Worm (Caenorhabditis elegans) whole organism, L4 larva: ENCODE measurements around the gene Y7A5A.1.
A peak's percentile ranks its signal among the peaks of the same experiment; 100 is the strongest.

ENCODE experiments used
- D1046.2 ChIP-seq: fragments of 200-800 bp; sonication (Bioruptor generic); IDR thresholded peaks from 2 replicates; pipeline ENCODE4 v1.3.6; 2022; ENCODE audit warnings: missing genetic modification characterization, missing compliant biosample characterization
- F26F4.8 ChIP-seq: fragments of 200-800 bp; sonication (Bioruptor generic); conservative IDR thresholded peaks from 2 replicates; pipeline ENCODE4 v1.3.6; 2022; ENCODE audit warnings: missing genetic modification characterization, missing compliant biosample characterization
- F37D6.2 ChIP-seq: sonication (generic microtip); optimal IDR thresholded peaks from 2 replicates; lab custom pipeline; 2016; ENCODE audit warnings: mild to moderate bottlenecking, missing genetic modification characterization, missing compliant biosample characterization
- F49E8.2 ChIP-seq: sonication (generic microtip); optimal IDR thresholded peaks from 2 replicates; lab custom pipeline; 2016; ENCODE audit warnings: missing compliant biosample characterization, mild to moderate bottlenecking, missing genetic modification characterization, borderline replicate concordance
- T26A8.4 ChIP-seq: fragments of 200-800 bp; sonication (Bioruptor generic); IDR thresholded peaks from 2 replicates; pipeline ENCODE4 v1.3.6; 2022; ENCODE audit warnings: missing genetic modification characterization, missing compliant biosample characterization
- Y105C5A.15 ChIP-seq: fragments of 200-800 bp; sonication (Bioruptor generic); IDR thresholded peaks from 2 replicates; pipeline ENCODE4 v1.3.6; 2022; ENCODE audit warnings: missing genetic modification characterization, missing compliant biosample characterization
- Y75B8A.6 ChIP-seq: fragments of 200-800 bp; sonication (Bioruptor generic); IDR thresholded peaks from 2 replicates; pipeline ENCODE4 v1.3.6; 2022; ENCODE audit warnings: missing genetic modification reagents, missing genetic modification characterization, missing compliant biosample characterization
- aha-1 ChIP-seq: fragments of 150-350 bp; peaks from one replicate; lab custom pipeline; 2014; ENCODE audit warnings: missing biosample characterization, missing genetic modification characterization
- arid-1 ChIP-seq: fragments of 200-800 bp; sonication (Bioruptor generic); conservative IDR thresholded peaks from 2 replicates; pipeline ENCODE4 v1.3.6; 2022; ENCODE audit warnings: missing genetic modification reagents, missing genetic modification characterization, missing compliant biosample characterization
- attf-4 ChIP-seq: sonication (generic microtip); optimal IDR thresholded peaks from 3 replicates; lab custom pipeline; 2017; ENCODE audit warnings: missing biosample characterization, missing genetic modification characterization
- ceh-62 ChIP-seq: sonication (generic microtip); optimal IDR thresholded peaks from 2 replicates; lab custom pipeline; 2017; ENCODE audit warnings: missing biosample characterization, missing genetic modification characterization
- ces-1 ChIP-seq: fragments of 150-350 bp; sonication (generic microtip); optimal IDR thresholded peaks from 4 replicates; lab custom pipeline; 2014; ENCODE audit warnings: missing biosample characterization, missing genetic modification reagents, missing genetic modification characterization
- daf-16 ChIP-seq, 3 experiments: sonication (generic microtip); optimal IDR thresholded peaks; 2 replicates each; lab custom pipeline; 2016 to 2017; ENCODE audit warnings: missing genetic modification characterization in 3 of 3, missing genetic modification reagents in 3 of 3, mild to moderate bottlenecking in 2 of 3, missing compliant biosample characterization in 2 of 3, missing biosample characterization in 1 of 3, moderate library complexity in 1 of 3
- dmd-6 ChIP-seq: fragments of 200-800 bp; sonication (Bioruptor generic); IDR thresholded peaks from 2 replicates; pipeline ENCODE4 v1.3.6; 2022; ENCODE audit warnings: missing genetic modification reagents, missing genetic modification characterization, missing compliant biosample characterization
- dpl-1 ChIP-seq: fragments of 150-350 bp; optimal IDR thresholded peaks from 2 replicates; lab custom pipeline; 2014; ENCODE audit warnings: missing biosample characterization, missing genetic modification reagents, missing genetic modification characterization
- duxl-1 ChIP-seq: sonication (generic microtip); optimal IDR thresholded peaks from 2 replicates; lab custom pipeline; 2016; ENCODE audit warnings: mild to moderate bottlenecking, missing genetic modification characterization, moderate library complexity, missing compliant biosample characterization; ENCODE audit not compliant: poor library complexity
- gei-8 ChIP-seq: fragments of 200-800 bp; sonication (Bioruptor generic); optimal IDR thresholded peaks from 2 replicates; lab custom pipeline; 2018; ENCODE audit warnings: mild to moderate bottlenecking, missing genetic modification characterization, missing compliant biosample characterization
- hlh-11 ChIP-seq: fragments of 200-800 bp; sonication (Bioruptor generic); optimal IDR thresholded peaks from 2 replicates; lab custom pipeline; 2018; ENCODE audit warnings: mild to moderate bottlenecking, missing genetic modification characterization, missing compliant biosample characterization
- jun-1 ChIP-seq: fragments of 150-350 bp; optimal IDR thresholded peaks from 2 replicates; lab custom pipeline; 2014; ENCODE audit warnings: missing biosample characterization, missing genetic modification reagents, missing genetic modification characterization
- lim-7 ChIP-seq: fragments of 200-800 bp; sonication (Bioruptor generic); IDR thresholded peaks from 2 replicates; pipeline ENCODE4 v1.3.6; 2022; ENCODE audit warnings: missing genetic modification characterization, missing compliant biosample characterization
- lin-1 ChIP-seq: fragments of 200-800 bp; sonication (Bioruptor generic); IDR thresholded peaks from 2 replicates; pipeline ENCODE4 v1.3.6; 2022; ENCODE audit warnings: missing genetic modification reagents, missing genetic modification characterization, missing compliant biosample characterization
- lin-13 ChIP-seq: fragments of 150-350 bp; optimal IDR thresholded peaks from 2 replicates; lab custom pipeline; 2014; ENCODE audit warnings: missing biosample characterization, missing genetic modification reagents, missing genetic modification characterization
- lin-15B ChIP-seq: fragments of 150-350 bp; sonication (generic microtip); optimal IDR thresholded peaks from 3 replicates; lab custom pipeline; 2014; ENCODE audit warnings: missing biosample characterization, missing genetic modification characterization
- mep-1 ChIP-seq: fragments of 150-350 bp; sonication (generic microtip); optimal IDR thresholded peaks from 3 replicates; lab custom pipeline; 2014; ENCODE audit warnings: missing biosample characterization, missing genetic modification characterization
- mes-2 ChIP-seq: sonication (generic microtip); optimal IDR thresholded peaks from 2 replicates; lab custom pipeline; 2016; ENCODE audit warnings: missing genotype, mild to moderate bottlenecking, missing genetic modification characterization, missing compliant biosample characterization; ENCODE audit not compliant: poor library complexity, severe bottlenecking
- mxl-2 ChIP-seq: fragments of 200-800 bp; sonication (Bioruptor generic); conservative IDR thresholded peaks from 2 replicates; pipeline ENCODE4 v1.3.6; 2022; ENCODE audit warnings: missing genetic modification reagents, missing genetic modification characterization, missing compliant biosample characterization
- nhr-11 ChIP-seq: fragments of 150-350 bp; optimal IDR thresholded peaks from 2 replicates; lab custom pipeline; 2014; ENCODE audit warnings: missing biosample characterization, missing genetic modification characterization
- nhr-41 ChIP-seq: fragments of 200-800 bp; sonication (Bioruptor generic); IDR thresholded peaks from 2 replicates; pipeline ENCODE4 v1.3.6; 2022; ENCODE audit warnings: missing genetic modification reagents, missing genetic modification characterization, missing compliant biosample characterization
- nhr-77 ChIP-seq: fragments of 150-350 bp; optimal IDR thresholded peaks from 2 replicates; lab custom pipeline; 2014; ENCODE audit warnings: missing biosample characterization, missing genetic modification characterization
- pqm-1 ChIP-seq: sonication (generic microtip); optimal IDR thresholded peaks from 2 replicates; lab custom pipeline; 2017; ENCODE audit warnings: missing biosample characterization, missing genetic modification characterization
- rbr-2 ChIP-seq: sonication (generic microtip); optimal IDR thresholded peaks from 2 replicates; lab custom pipeline; 2016; ENCODE audit warnings: missing genotype, missing genetic modification characterization, missing compliant biosample characterization
- set-16 ChIP-seq: fragments of 200-800 bp; sonication (Bioruptor generic); IDR thresholded peaks from 2 replicates; pipeline ENCODE4 v1.3.6; 2022; ENCODE audit warnings: missing genetic modification reagents, missing genetic modification characterization, missing compliant biosample characterization
- tra-1 ChIP-seq: fragments of 200-800 bp; sonication (Bioruptor generic); IDR thresholded peaks from 2 replicates; pipeline ENCODE4 v1.3.6; 2022; ENCODE audit warnings: missing genetic modification reagents, missing genetic modification characterization, missing compliant biosample characterization
- unc-62 ChIP-seq, 3 experiments: fragments of 150-350 bp in 1 of 3; sonication (generic microtip); optimal IDR thresholded peaks in 2 of 3; peaks in 1 of 3; 1 replicate in 1 of 3; 2 replicates in 2 of 3; lab custom pipeline; 2014 to 2017; ENCODE audit warnings: missing biosample characterization in 3 of 3, missing genetic modification characterization in 3 of 3, missing genetic modification reagents in 3 of 3, missing genotype in 1 of 3
- zfp-3 ChIP-seq: fragments of 200-800 bp; sonication (Bioruptor generic); conservative IDR thresholded peaks from 2 replicates; pipeline ENCODE4 v1.3.6; 2022; ENCODE audit warnings: missing genetic modification reagents, missing genetic modification characterization, missing compliant biosample characterization

Y7A5A.1 gene

DNA sequence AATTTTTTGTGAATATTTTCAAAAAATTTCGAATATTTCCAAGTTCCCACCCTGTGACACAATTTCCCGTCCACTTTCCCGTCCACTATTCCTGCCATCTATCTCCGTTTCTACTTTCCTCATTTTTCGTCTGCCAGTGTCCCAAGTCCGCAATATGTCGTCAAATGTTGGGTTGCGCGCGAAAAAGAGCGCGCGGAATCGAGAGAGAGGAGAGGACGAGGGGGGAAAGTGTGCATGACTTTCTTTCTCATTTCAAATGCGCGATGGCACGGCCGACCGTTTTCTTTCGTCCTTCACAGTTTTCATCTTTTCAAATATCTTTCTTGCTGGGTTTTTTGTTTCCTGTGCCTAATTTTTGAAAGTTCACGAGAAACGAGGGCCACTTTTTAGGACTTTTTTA, 46.3 kb downstream of the Y7A5A.1 start (continued):
- TF ChIP-seq lin-1 = no peak
- peak; percentile 45 for TF ChIP-seq lin-13 (GFP tag; lab: Kevin White, UChicago)
- TF ChIP-seq mxl-2 (GFP tag; lab: Robert Waterston, UW) = no peak
- TF ChIP-seq lin-15B (tag; lab: Kevin White, UChicago) = peak; percentile 63
- no peak for TF ChIP-seq set-16 (GFP tag; lab: Robert Waterston, UW)
- no peak for TF ChIP-seq tra-1 (GFP tag; lab: Robert Waterston, UW)
- TF ChIP-seq daf-16 (GFP tag; optimal IDR thresholded peaks at IDR 0.05; lab: Kevin White, UChicago) = no peak
- TF ChIP-seq daf-16 (tag; optimal IDR thresholded peaks at IDR 0.05; lab: Kevin White, UChicago) = peak; percentile 56
- TF ChIP-seq T26A8.4 (GFP tag; lab: Robert Waterston, UW) = no peak
- TF ChIP-seq nhr-41 = no peak
- TF ChIP-seq lim-7 (GFP tag; lab: Robert Waterston, UW) = no peak
- TF ChIP-seq mes-2 (tag; lab: Kevin White, UChicago) = peak; percentile 86
- TF ChIP-seq F49E8.2 (tag; lab: Kevin White, UChicago) = no peak
- no peak for TF ChIP-seq gei-8 (GFP tag; lab: Kevin White, UChicago)
- no peak for TF ChIP-seq ceh-62 (tag; lab: Kevin White, UChicago)
- peak; percentile 11 for TF ChIP-seq rbr-2 (tag; lab: Kevin White, UChicago)
- no peak for TF ChIP-seq pqm-1 (tag; lab: Kevin White, UChicago)
- TF ChIP-seq nhr-11 (tag; lab: Kevin White, UChicago) = no peak
- no peak for TF ChIP-seq zfp-3
- no peak for TF ChIP-seq arid-1 (GFP tag; lab: Robert Waterston, UW)
- no peak for TF ChIP-seq jun-1 (tag; lab: Kevin White, UChicago)

DNA sequence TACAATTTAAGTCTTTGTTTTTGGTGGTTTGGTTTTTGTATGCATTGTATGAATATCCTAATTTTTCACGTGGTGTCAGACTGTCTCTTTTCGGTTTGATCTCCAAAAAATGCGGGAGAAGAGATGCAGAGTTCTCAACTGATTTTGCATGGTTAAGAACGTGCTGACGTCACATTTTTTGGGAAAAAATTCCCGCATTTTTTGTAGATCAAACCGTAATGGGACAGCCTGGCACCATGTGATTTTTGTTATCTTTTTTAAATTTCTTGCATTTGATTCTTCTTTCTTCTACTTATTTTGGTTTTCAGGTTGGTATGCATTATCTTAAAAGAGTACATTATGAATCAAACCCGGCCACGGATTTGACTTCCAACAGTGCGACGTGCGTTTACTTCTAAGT, 49.9 kb downstream of the Y7A5A.1 start, which contains the start of gene ZK662.5:
ZK662.5 (plus strand) TSS at position 301 of the 400 bp plus-strand sequence.
- TF ChIP-seq mep-1 (tag; lab: Kevin White, UChicago) (no peak), T26A8.4 (GFP tag; lab: Robert Waterston, UW) (no peak), dpl-1 (GFP tag; lab: Kevin White, UChicago) (no peak), dmd-6 (GFP tag; lab: Robert Waterston, UW) (no peak), attf-4 (tag; lab: Kevin White, UChicago) (no peak), F37D6.2 (tag; lab: Kevin White, UChicago) (no peak), duxl-1 (tag; lab: Kevin White, UChicago) (no peak), F26F4.8 (no peak), ces-1 (GFP tag; lab: Kevin White, UChicago) (no peak), Y75B8A.6 (GFP tag; lab: Robert Waterston, UW) (no peak), D1046.2 (no peak), aha-1 (tag; lab: Kevin White, UChicago) (no peak), nhr-11 (tag; lab: Kevin White, UChicago) (no peak), nhr-77 (tag; lab: Kevin White, UChicago) (no peak), gei-8 (GFP tag; lab: Kevin White, UChicago) (no peak), hlh-11 (tag; lab: Kevin White, UChicago) (no peak)

DNA sequence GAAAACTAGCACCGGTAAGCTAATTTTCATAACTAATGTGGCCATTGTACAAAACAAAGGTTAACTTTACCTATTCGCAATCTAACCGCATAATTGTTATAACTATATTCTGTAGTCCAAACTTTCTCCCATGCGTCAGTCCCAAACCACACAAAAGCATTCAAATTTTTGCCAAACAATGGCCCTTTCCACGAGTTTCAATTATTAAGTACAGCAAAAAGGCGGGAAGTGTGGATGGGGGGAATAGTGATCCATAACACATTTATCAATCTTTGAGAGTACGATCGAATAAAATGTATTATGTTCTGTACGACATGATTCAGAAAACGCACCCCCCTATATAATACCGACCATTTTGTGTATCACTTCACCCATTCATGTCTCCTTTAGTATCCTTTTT, 53.0 kb downstream of the Y7A5A.1 start, which contains the start of gene ZK662.6:
ZK662.6 (plus strand) TSS at position 301 of the 400 bp plus-strand sequence.
- peak in 1 of 2 experiments; percentile 47 for TF ChIP-seq unc-62 (GFP tag; optimal IDR thresholded peaks at IDR 0.05 in 1 of 2; lab: Kevin White, UChicago)
- no peak for TF ChIP-seq unc-62 (tag; optimal IDR thresholded peaks at IDR 0.05; lab: Kevin White, UChicago)
- no peak for TF ChIP-seq Y105C5A.15 (GFP tag; lab: Robert Waterston, UW)
